Fruit fly (Drosophila melanogaster): ENCODE results near the gene CG13893.

DNA sequence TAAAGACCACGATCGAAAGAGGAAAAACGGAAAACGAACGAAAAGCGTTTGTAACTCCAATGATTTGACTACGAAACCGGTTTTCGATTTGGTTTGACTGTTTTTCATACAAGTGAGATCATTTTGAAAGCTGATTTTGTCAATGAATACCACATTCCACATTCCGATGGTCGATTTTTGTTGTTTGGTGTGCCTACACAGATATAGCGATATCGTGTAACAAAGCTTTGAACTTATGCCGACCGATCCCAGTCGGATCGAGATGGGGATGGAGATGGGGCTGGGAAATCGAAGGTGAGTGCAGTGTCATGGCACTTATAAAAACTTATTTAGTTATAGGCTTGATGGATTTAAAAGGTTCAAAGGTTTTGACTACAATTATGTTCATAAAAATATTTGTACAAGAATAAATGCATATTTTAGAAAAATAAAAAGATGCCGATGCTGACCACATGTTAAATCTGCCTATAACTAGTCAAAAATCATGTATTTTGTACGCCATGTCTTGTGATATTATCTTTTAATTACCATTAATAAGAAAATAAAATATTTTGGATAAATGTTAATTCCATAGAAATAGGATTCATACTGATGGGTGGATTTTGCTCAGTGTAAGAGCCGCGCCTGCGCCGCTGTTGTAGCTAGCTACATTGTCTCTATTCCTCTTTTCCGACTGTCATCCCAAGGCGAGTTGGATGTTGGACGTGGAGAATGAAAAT lies 38.5 kb upstream of the CG13893 start:
- TF ChIP-seq fd96Ca (GFP tag; IDR thresholded peaks at IDR 0.05) (no peak), Pif1B (GFP tag; optimal IDR thresholded peaks at IDR 0.05) (peak; percentile 16), CG12605 (GFP tag; IDR thresholded peaks at IDR 0.05) (no peak), Pif1A (GFP tag; optimal IDR thresholded peaks at IDR 0.05) (peak; percentile 0), EcR (GFP tag; optimal IDR thresholded peaks at IDR 0.05) (no peak)
